Fruit fly (Drosophila melanogaster): Measurements from ENCODE around the gene knk.

knk gene

DNA sequence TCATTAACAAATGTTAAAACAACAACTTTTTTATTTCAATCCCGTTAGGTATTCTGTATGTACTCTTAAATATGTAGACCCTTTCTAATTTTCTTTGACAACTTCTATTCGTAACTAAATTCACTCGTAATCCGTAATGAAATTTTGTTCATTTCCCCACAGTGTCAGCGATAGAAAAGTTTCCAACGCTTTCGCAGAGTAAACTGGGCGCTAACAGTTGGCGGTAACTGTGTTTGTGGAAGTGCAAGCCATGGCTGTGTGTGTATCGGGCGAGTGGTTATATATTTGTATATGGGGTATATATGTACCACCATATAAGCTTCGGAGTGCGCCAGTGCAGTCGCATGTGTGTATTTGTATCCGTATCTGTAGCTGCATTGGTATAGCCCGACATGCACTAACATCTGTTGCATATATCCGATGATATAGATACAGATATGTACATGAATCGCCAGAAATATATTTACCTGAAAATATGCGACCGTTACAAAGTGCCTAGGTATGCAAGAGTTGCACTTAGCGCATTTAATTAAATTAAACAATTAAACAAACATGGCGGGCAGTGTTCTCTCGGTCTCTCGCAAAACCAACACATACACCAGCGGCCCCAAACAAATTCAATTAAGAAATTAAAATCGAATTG, 43.9 kb downstream of the knk start:
- TF ChIP-seq CG13204 (GFP tag; optimal IDR thresholded peaks at IDR 0.05), result no peak
- no peak for TF ChIP-seq Pif1A (GFP tag; optimal IDR thresholded peaks at IDR 0.05)
- no peak for TF ChIP-seq CG10348 (GFP tag; IDR thresholded peaks at IDR 0.05)
- no peak for TF ChIP-seq CG12605 (GFP tag; IDR thresholded peaks at IDR 0.05)
- TF ChIP-seq CG4496 (GFP tag; IDR thresholded peaks at IDR 0.05), result peak; percentile 53; the same call in 1 of the 3 replicates
- no peak for TF ChIP-seq Snoo (tag; optimal IDR thresholded peaks at IDR 0.05)
- no peak for TF ChIP-seq CG8159 (tag; optimal IDR thresholded peaks at IDR 0.05)
- TF ChIP-seq rn (GFP tag; IDR thresholded peaks at IDR 0.05), result no peak
- TF ChIP-seq CG15710 (tag; optimal IDR thresholded peaks at IDR 0.05), result peak; percentile 7
- no peak for TF ChIP-seq CG8301 (tag; optimal IDR thresholded peaks at IDR 0.05)
- TF ChIP-seq EcR (GFP tag; optimal IDR thresholded peaks at IDR 0.05), result peak; percentile 28
- TF ChIP-seq CG17806 (tag; optimal IDR thresholded peaks at IDR 0.05), result peak; percentile 6
- no peak for TF ChIP-seq D1 (tag; optimal IDR thresholded peaks at IDR 0.05)
- TF ChIP-seq Ets98B (GFP tag; IDR thresholded peaks at IDR 0.05), result no peak
- TF ChIP-seq Pif1B (GFP tag; optimal IDR thresholded peaks at IDR 0.05), result no peak
- no peak for TF ChIP-seq CG14655 (GFP tag; optimal IDR thresholded peaks at IDR 0.05)
- TF ChIP-seq gl (tag; optimal IDR thresholded peaks at IDR 0.05), result no peak
- TF ChIP-seq fd96Ca (GFP tag; IDR thresholded peaks at IDR 0.05), result peak; percentile 9; the same call in 1 of the 3 replicates
- no peak for TF ChIP-seq CG34367 (tag; optimal IDR thresholded peaks at IDR 0.05)
- no peak for TF ChIP-seq CG9948 (tag; optimal IDR thresholded peaks at IDR 0.05)
- no peak for TF ChIP-seq CG32121 (GFP tag; IDR thresholded peaks at IDR 0.05)

DNA sequence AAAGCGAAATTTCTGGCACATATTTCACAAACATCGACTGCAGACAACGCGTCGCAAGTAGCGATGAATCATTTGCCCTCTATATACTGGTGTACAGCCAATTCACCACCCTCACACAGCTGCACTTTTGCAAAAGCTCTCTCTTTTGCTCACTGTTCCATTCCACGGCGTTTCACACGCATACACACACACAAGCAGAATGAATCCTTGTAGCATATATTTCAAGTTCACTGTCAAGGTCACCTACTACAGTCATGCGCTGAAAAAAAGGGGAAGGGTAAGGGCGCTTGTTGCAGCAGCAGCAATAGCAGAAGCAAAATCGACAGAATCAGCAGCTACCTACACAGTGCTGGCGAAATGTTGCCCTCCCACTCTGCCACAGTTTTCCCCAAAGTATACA, 44.8 kb downstream of the knk start:
- TF ChIP-seq CG32121 (GFP tag; IDR thresholded peaks at IDR 0.05) (0 out of 2 replicates have a peak, but pooled peaks have one; percentile 28), EcR (GFP tag; optimal IDR thresholded peaks at IDR 0.05) (peak; percentile 87), CG4496 (GFP tag; IDR thresholded peaks at IDR 0.05) (0 out of 3 replicates have a peak, but pooled peaks have one; percentile 35), CG17806 (tag; optimal IDR thresholded peaks at IDR 0.05) (no peak)

DNA sequence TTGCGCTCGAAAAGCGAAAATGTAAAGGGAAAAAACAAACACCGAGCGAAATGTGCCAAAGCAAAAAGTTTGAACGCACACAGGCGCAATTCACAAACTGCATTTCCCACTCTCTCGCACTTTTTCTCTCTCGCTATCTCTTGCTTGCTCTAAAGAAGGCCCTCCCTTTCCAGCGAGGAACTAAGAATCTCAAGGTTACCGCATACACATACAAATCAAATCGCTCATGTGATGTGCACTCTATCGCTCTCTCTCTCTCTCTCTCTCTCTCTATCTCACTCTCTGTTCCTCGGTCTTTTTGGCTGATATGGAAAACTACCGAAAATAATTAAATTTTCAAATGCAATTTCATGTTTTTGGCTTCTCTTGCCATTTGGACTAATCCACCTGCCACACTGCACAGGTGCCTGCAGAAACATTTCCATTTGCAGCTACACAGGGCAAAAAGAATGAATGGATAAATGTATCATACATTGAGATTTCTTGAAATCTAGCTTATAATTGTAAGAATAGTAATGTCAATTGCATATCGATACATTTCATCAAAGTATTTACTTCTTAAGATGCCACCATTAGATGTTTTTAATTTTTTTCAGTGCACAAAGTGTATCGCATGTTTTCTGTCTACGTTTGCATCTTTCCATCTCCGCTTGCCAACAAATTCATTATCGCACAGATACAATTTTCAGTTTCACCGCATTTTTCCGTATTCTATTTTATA, 46.0 kb downstream of the knk start:
- TF ChIP-seq CG32121 (GFP tag; IDR thresholded peaks at IDR 0.05) (peak; percentile 88), CG10348 (GFP tag; IDR thresholded peaks at IDR 0.05) (peak; percentile 57), Ets98B (GFP tag; IDR thresholded peaks at IDR 0.05) (peak; percentile 85), CG34367 (tag; optimal IDR thresholded peaks at IDR 0.05) (peak; percentile 78), Pif1A (GFP tag; optimal IDR thresholded peaks at IDR 0.05) (peak; percentile 66), rn (GFP tag; IDR thresholded peaks at IDR 0.05) (peak; percentile 54; the same call in 1 of the 2 replicates), fd96Ca (GFP tag; IDR thresholded peaks at IDR 0.05) (no peak), CG13204 (GFP tag; optimal IDR thresholded peaks at IDR 0.05) (no peak), CG12605 (GFP tag; IDR thresholded peaks at IDR 0.05) (peak; percentile 58), CG14655 (GFP tag; optimal IDR thresholded peaks at IDR 0.05) (peak; percentile 54), EcR (GFP tag; optimal IDR thresholded peaks at IDR 0.05) (peak; percentile 32), gl (tag; optimal IDR thresholded peaks at IDR 0.05) (peak; percentile 37), Pif1B (GFP tag; optimal IDR thresholded peaks at IDR 0.05) (peak; percentile 29), CG4496 (GFP tag; IDR thresholded peaks at IDR 0.05) (peak; percentile 87), CG17806 (tag; optimal IDR thresholded peaks at IDR 0.05) (peak; percentile 81), D1 (tag; optimal IDR thresholded peaks at IDR 0.05) (no peak), Snoo (tag; optimal IDR thresholded peaks at IDR 0.05) (peak; percentile 24), CG8159 (tag; optimal IDR thresholded peaks at IDR 0.05) (peak; percentile 71), CG9948 (tag; optimal IDR thresholded peaks at IDR 0.05) (peak; percentile 81), CG8301 (tag; optimal IDR thresholded peaks at IDR 0.05) (peak; percentile 64), CG15710 (tag; optimal IDR thresholded peaks at IDR 0.05) (peak; percentile 70)

dm6 chr3R:10078468-10079143, 46.9 kb downstream of the knk start:
- TF ChIP-seq CG13204 (GFP tag; optimal IDR thresholded peaks at IDR 0.05), result no peak
- no peak for TF ChIP-seq CG12605 (GFP tag; IDR thresholded peaks at IDR 0.05)
- TF ChIP-seq gl (tag; optimal IDR thresholded peaks at IDR 0.05), result no peak
- TF ChIP-seq rn (GFP tag; IDR thresholded peaks at IDR 0.05), result no peak
- TF ChIP-seq CG17806 (tag; optimal IDR thresholded peaks at IDR 0.05), result no peak
- TF ChIP-seq CG8301 (tag; optimal IDR thresholded peaks at IDR 0.05), result no peak
- no peak for TF ChIP-seq D1 (tag; optimal IDR thresholded peaks at IDR 0.05)
- TF ChIP-seq CG15710 (tag; optimal IDR thresholded peaks at IDR 0.05), result no peak
- no peak for TF ChIP-seq CG4496 (GFP tag; IDR thresholded peaks at IDR 0.05)
- TF ChIP-seq fd96Ca (GFP tag; IDR thresholded peaks at IDR 0.05), result no peak
- TF ChIP-seq CG32121 (GFP tag; IDR thresholded peaks at IDR 0.05), result no peak
- TF ChIP-seq EcR (GFP tag; optimal IDR thresholded peaks at IDR 0.05), result no peak
- TF ChIP-seq Pif1A (GFP tag; optimal IDR thresholded peaks at IDR 0.05), result no peak
- TF ChIP-seq CG8159 (tag; optimal IDR thresholded peaks at IDR 0.05), result no peak
- TF ChIP-seq CG9948 (tag; optimal IDR thresholded peaks at IDR 0.05), result no peak
- no peak for TF ChIP-seq Pif1B (GFP tag; optimal IDR thresholded peaks at IDR 0.05)

dm6 chr3R:10076665-10077064, 48.8 kb downstream of the knk start:
- TF ChIP-seq D1 (tag; optimal IDR thresholded peaks at IDR 0.05) (peak; percentile 21), CG15710 (tag; optimal IDR thresholded peaks at IDR 0.05) (no peak), CG17806 (tag; optimal IDR thresholded peaks at IDR 0.05) (no peak), CG9948 (tag; optimal IDR thresholded peaks at IDR 0.05) (no peak)

Measured in whole organism, pupa.